Fruit fly (Drosophila melanogaster) whole organism, embryonic: ENCODE data around the gene Pss.

Experiments
- BtbVII ChIP-seq: fragments of 200-800 bp; sonication (Bioruptor generic); optimal IDR thresholded peaks from 3 replicates; lab custom pipeline; 2017; ENCODE audit warnings: missing biosample characterization, mild to moderate bottlenecking, missing genetic modification characterization
- CG12299 ChIP-seq: fragments of 200-800 bp; sonication (Bioruptor generic); optimal IDR thresholded peaks from 2 replicates; lab custom pipeline; 2018; ENCODE audit warnings: missing biosample characterization, mild to moderate bottlenecking, missing genetic modification characterization
- CG14710 ChIP-seq: fragments of 200-800 bp; sonication (Bioruptor generic); optimal IDR thresholded peaks from 3 replicates; lab custom pipeline; 2019; ENCODE audit warnings: missing biosample characterization, mild to moderate bottlenecking, missing genetic modification characterization, moderate library complexity
- CG18262 ChIP-seq: fragments of 200-800 bp; optimal IDR thresholded peaks from 3 replicates; lab custom pipeline; 2019; ENCODE audit warnings: missing biosample characterization, mild to moderate bottlenecking, missing genetic modification characterization, moderate library complexity
- CG30403 ChIP-seq: fragments of 200-800 bp; sonication (Bioruptor generic); optimal IDR thresholded peaks from 3 replicates; lab custom pipeline; 2016; ENCODE audit warnings: missing biosample characterization, missing genetic modification characterization
- CG4360 ChIP-seq: fragments of 200-800 bp; sonication (Bioruptor generic); IDR thresholded peaks from 2 replicates; pipeline ENCODE4 v1.3.6; 2022; ENCODE audit warnings: missing biosample characterization, missing genetic modification characterization
- CG6272 ChIP-seq: fragments of 200-800 bp; sonication (Bioruptor generic); IDR thresholded peaks from 2 replicates; pipeline ENCODE4 v1.3.6; 2022; ENCODE audit warnings: missing biosample characterization, missing genetic modification characterization
- CG7357 ChIP-seq: fragments of 200-800 bp; sonication (Bioruptor generic); IDR thresholded peaks from 3 replicates; pipeline ENCODE4 v1.3.6; 2022; ENCODE audit warnings: missing biosample characterization, missing genetic modification characterization
- CG7928 ChIP-seq: fragments of 200-800 bp; sonication (Bioruptor generic); optimal IDR thresholded peaks from 2 replicates; lab custom pipeline; 2017; ENCODE audit warnings: missing biosample characterization, mild to moderate bottlenecking, missing genetic modification characterization
- D19A ChIP-seq: fragments of 200-800 bp; optimal IDR thresholded peaks from 3 replicates; lab custom pipeline; 2019; ENCODE audit warnings: missing biosample characterization, mild to moderate bottlenecking, missing genetic modification characterization, moderate library complexity
- Dref ChIP-seq: fragments of 200-800 bp; sonication (Bioruptor generic); IDR thresholded peaks from 2 replicates; pipeline ENCODE4 v1.3.6; 2022; ENCODE audit warnings: missing biosample characterization, missing genetic modification characterization
- Med ChIP-seq: fragments of 200-800 bp; sonication (Bioruptor generic); peaks from one replicate; lab custom pipeline; 2016; ENCODE audit warnings: missing biosample characterization, missing genetic modification characterization, mild to moderate bottlenecking, inconsistent platforms, moderate library complexity
- Myb ChIP-seq: fragments of 200-800 bp; sonication (Bioruptor generic); optimal IDR thresholded peaks from 2 replicates; lab custom pipeline; 2016; ENCODE audit warnings: missing biosample characterization, missing genetic modification characterization
- Sox102F ChIP-seq: fragments of 200-800 bp; sonication (Bioruptor generic); optimal IDR thresholded peaks from 2 replicates; lab custom pipeline; 2018; ENCODE audit warnings: missing biosample characterization, mild to moderate bottlenecking, missing genetic modification characterization, moderate library complexity
- al ChIP-seq: fragments of 200-800 bp; sonication (Bioruptor generic); IDR thresholded peaks from 2 replicates; pipeline ENCODE4 v1.3.6; 2022; ENCODE audit warnings: missing biosample characterization, missing genetic modification characterization
- cg ChIP-seq: fragments of 200-800 bp; sonication (Bioruptor generic); optimal IDR thresholded peaks from 3 replicates; lab custom pipeline; 2019; ENCODE audit warnings: missing biosample characterization, mild to moderate bottlenecking, missing genetic modification characterization, moderate library complexity
- corto ChIP-seq: fragments of 200-800 bp; sonication (Bioruptor generic); optimal IDR thresholded peaks from 2 replicates; lab custom pipeline; 2016; ENCODE audit warnings: missing biosample characterization, mild to moderate bottlenecking, missing genetic modification characterization, moderate library complexity
- da ChIP-seq: fragments of 200-800 bp; sonication (Bioruptor generic); optimal IDR thresholded peaks from 2 replicates; lab custom pipeline; 2016; ENCODE audit warnings: missing biosample characterization, missing genetic modification characterization
- dmrt99B ChIP-seq: fragments of 200-800 bp; sonication (Bioruptor generic); optimal IDR thresholded peaks from 2 replicates; lab custom pipeline; 2018; ENCODE audit warnings: missing biosample characterization, mild to moderate bottlenecking, missing genetic modification characterization, moderate library complexity
- grn ChIP-seq: fragments of 200-800 bp; sonication (Bioruptor generic); optimal IDR thresholded peaks from 3 replicates; lab custom pipeline; 2017; ENCODE audit warnings: missing biosample characterization, missing genetic modification characterization
- gro ChIP-seq: fragments of 200-800 bp; sonication (Bioruptor generic); optimal IDR thresholded peaks from 2 replicates; lab custom pipeline; 2016; ENCODE audit warnings: missing biosample characterization, missing genetic modification characterization
- hkb ChIP-seq, 2 experiments: fragments of 200-800 bp in 1 of 2; fragments of >200 bp in 1 of 2; sonication (Bioruptor generic) in 1 of 2; IDR thresholded peaks in 1 of 2; optimal IDR thresholded peaks in 1 of 2; 2 replicates each; pipeline versions ENCODE4 v1.3.6 to Lab custom; 2017 to 2022; ENCODE audit warnings: missing biosample characterization in 1 of 2, missing genetic modification characterization in 1 of 2
- lab ChIP-seq: fragments of 200-800 bp; sonication (Bioruptor generic); optimal IDR thresholded peaks from 3 replicates; lab custom pipeline; 2017; ENCODE audit warnings: missing biosample characterization, missing genetic modification characterization, mild to moderate bottlenecking, moderate library complexity, missing genetic modification reagents
- lov ChIP-seq, 2 experiments: fragments of 200-800 bp in 1 of 2; fragments of >200 bp in 1 of 2; sonication (Bioruptor generic) in 1 of 2; IDR thresholded peaks in 1 of 2; optimal IDR thresholded peaks in 1 of 2; 2 replicates in 1 of 2; 3 replicates in 1 of 2; pipeline versions ENCODE4 v1.3.6 to Lab custom; 2017 to 2022; ENCODE audit warnings: missing biosample characterization in 1 of 2, missing genetic modification characterization in 1 of 2
- psq ChIP-seq: fragments of 200-800 bp; sonication (Bioruptor generic); optimal IDR thresholded peaks from 2 replicates; lab custom pipeline; 2017; ENCODE audit warnings: missing biosample characterization, missing genetic modification characterization
- salm ChIP-seq: fragments of 200-800 bp; sonication (Bioruptor generic); optimal IDR thresholded peaks from 2 replicates; lab custom pipeline; 2018; ENCODE audit warnings: missing biosample characterization, mild to moderate bottlenecking, missing genetic modification characterization
- sim ChIP-seq: fragments of 200-800 bp; sonication (Bioruptor generic); IDR thresholded peaks from 2 replicates; pipeline ENCODE4 v1.3.6; 2022; ENCODE audit warnings: missing biosample characterization, missing genetic modification characterization
- slbo ChIP-seq: fragments of 200-800 bp; sonication (Bioruptor generic); IDR thresholded peaks from 2 replicates; pipeline ENCODE4 v1.3.6; 2022; ENCODE audit warnings: missing biosample characterization, missing genetic modification characterization
- tgo ChIP-seq: fragments of 200-800 bp; sonication (Bioruptor generic); IDR thresholded peaks from 3 replicates; pipeline ENCODE4 v1.3.6; 2022; ENCODE audit warnings: missing biosample characterization, missing genetic modification characterization

Pss gene

dm6 chr3L:20473021-20473799 is 52.8 kb downstream of the Pss start, which contains the start of the genes CG32428 and CG5969 (continued):
- TF ChIP-seq hkb (optimal IDR thresholded peaks at IDR 0.05; lab: Kevin White, UChicago) (no peak), hkb (GFP tag; IDR thresholded peaks at IDR 0.05; lab: Robert Waterston, UW) (peak; percentile 71), CG14710 (peak; percentile 96), al (GFP tag; lab: Robert Waterston, UW) (peak; percentile 69), psq (GFP tag; lab: Kevin White, UChicago) (peak; percentile 69), D19A (peak; percentile 59), CG7357 (GFP tag; lab: Robert Waterston, UW) (peak; percentile 52; the same call in 2 of the 3 replicates), grn (GFP tag; lab: Kevin White, UChicago) (no peak), BtbVII (GFP tag; lab: Kevin White, UChicago) (no peak), corto (GFP tag; lab: Kevin White, UChicago) (no peak), slbo (GFP tag; lab: Robert Waterston, UW) (peak; percentile 89), dmrt99B (tag; lab: Kevin White, UChicago) (peak; percentile 54), CG30403 (GFP tag; lab: Kevin White, UChicago) (peak; percentile 50), lab (GFP tag; lab: Kevin White, UChicago) (peak; percentile 72), CG12299 (tag; lab: Kevin White, UChicago) (peak; percentile 19), salm (tag; lab: Kevin White, UChicago) (no peak), CG18262 (tag; lab: Kevin White, UChicago) (peak; percentile 54), CG6272 (GFP tag; lab: Robert Waterston, UW) (0 out of 2 replicates have a peak, but pooled peaks have one; percentile 24), gro (peak; percentile 9), CG7928 (GFP tag; lab: Kevin White, UChicago) (peak; percentile 33), sim (GFP tag; lab: Robert Waterston, UW) (no peak), Myb (GFP tag; lab: Kevin White, UChicago) (no peak), tgo (GFP tag; lab: Robert Waterston, UW) (peak; percentile 60), Sox102F (GFP tag; lab: Kevin White, UChicago) (peak; percentile 51), Dref (GFP tag; lab: Robert Waterston, UW) (peak; percentile 38; the same call in 1 of the 2 replicates)

- TF ChIP-seq da (peak; percentile 21), Med (GFP tag; lab: Kevin White, UChicago) (peak; percentile 68), lov (optimal IDR thresholded peaks at IDR 0.05; lab: Kevin White, UChicago) (no peak), lov (GFP tag; IDR thresholded peaks at IDR 0.05; lab: Robert Waterston, UW) (0 out of 3 replicates have a peak, but pooled peaks have one; percentile 50), cg (GFP tag; lab: Kevin White, UChicago) (no peak), CG4360 (GFP tag; lab: Robert Waterston, UW) (peak; percentile 85)
These were observed 53.4 kb downstream of the Pss start for dm6 chr3L:20472607-20473006.
